1 fruit fly cellular context compared by ENCODE assay signal in the genomic region with DNA sequence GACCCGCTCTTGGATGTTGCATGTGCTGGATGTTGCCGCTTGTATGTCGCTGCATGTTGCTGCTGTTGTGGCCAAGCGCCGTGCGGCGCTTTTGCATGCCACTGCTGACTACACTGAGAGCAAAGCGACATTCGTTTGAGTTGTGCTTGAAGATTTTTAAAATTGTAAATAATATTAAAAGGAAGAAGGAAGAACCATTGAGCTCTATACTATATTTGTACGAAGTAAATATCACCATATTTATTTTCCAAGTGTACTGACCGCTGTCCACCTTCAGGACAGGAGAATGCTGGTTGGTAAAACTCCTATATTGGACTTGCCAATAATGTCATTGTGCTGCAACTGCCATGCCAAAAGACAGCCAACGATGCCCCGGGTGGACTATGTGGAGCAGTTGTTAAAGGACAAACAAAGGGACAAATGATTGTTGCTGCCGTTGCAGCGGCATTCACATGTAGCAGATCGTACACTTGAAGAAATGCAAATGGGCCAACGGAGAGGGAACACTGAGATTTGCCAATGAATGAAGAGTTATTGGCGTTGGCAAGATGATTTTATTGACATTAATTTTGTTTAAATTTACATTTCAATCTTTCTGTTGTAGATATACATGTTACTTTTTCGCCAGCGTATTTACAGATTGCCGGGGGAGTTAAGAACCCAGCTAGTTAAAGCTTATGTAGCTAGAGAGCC.
TF ChIP-seq lines count a peak whose summit lies in the region.

No protein-coding gene starts in this region.

TF ChIP-seq in whole organism, prepupa, 60 proteins besides CTCF, POLR2A, EP300 and RAD21 (continued from another document):
- TF ChIP-seq Smox (GFP tag; optimal IDR thresholded peaks at IDR 0.05; lab: Kevin White, UChicago) (peak; percentile 24), Sox15 (GFP tag; optimal IDR thresholded peaks at IDR 0.05; lab: Kevin White, UChicago) (peak; percentile 12), net (GFP tag; optimal IDR thresholded peaks at IDR 0.05; lab: Kevin White, UChicago) (peak; percentile 42), Sox102F (GFP tag; optimal IDR thresholded peaks at IDR 0.05; lab: Kevin White, UChicago) (peak; percentile 25), dac (GFP tag; optimal IDR thresholded peaks at IDR 0.05; lab: Kevin White, UChicago) (peak; percentile 52), Hr38 (GFP tag; optimal IDR thresholded peaks at IDR 0.05; lab: Kevin White, UChicago) (no peak), Gug (GFP tag; IDR thresholded peaks at IDR 0.05; lab: Robert Waterston, UW) (peak; percentile 32; the same call in 1 of the 2 replicates), CG6792 (GFP tag; optimal IDR thresholded peaks at IDR 0.05; lab: Kevin White, UChicago) (peak; percentile 39), acj6 (GFP tag; optimal IDR thresholded peaks at IDR 0.05; lab: Kevin White, UChicago) (peak; percentile 60), fd85E (GFP tag; optimal IDR thresholded peaks at IDR 0.05; lab: Kevin White, UChicago) (no peak), svp (GFP tag; lab: Kevin White, UChicago) (peak; percentile 63), CG9139 (GFP tag; optimal IDR thresholded peaks at IDR 0.05; lab: Kevin White, UChicago) (peak; percentile 60), salr (GFP tag; optimal IDR thresholded peaks at IDR 0.05; lab: Kevin White, UChicago) (peak; percentile 21 to 64), CG7368 (GFP tag; optimal IDR thresholded peaks at IDR 0.05; lab: Kevin White, UChicago) (peak; percentile 19), CG16779 (tag; optimal IDR thresholded peaks at IDR 0.05; lab: Kevin White, UChicago) (no peak), CG6854 (GFP tag; optimal IDR thresholded peaks at IDR 0.05; lab: Kevin White, UChicago) (no peak), CG3919 (GFP tag; optimal IDR thresholded peaks at IDR 0.05; lab: Kevin White, UChicago) (peak; percentile 37), achi (GFP tag; optimal IDR thresholded peaks at IDR 0.05; lab: Kevin White, UChicago) (peak; percentile 63), CG10669 (GFP tag; optimal IDR thresholded peaks at IDR 0.05; lab: Kevin White, UChicago) (peak; percentile 71), eg (GFP tag; IDR thresholded peaks at IDR 0.05; lab: Robert Waterston, UW) (peak; percentile 87), CG15336 (GFP tag; IDR thresholded peaks at IDR 0.05; lab: Robert Waterston, UW) (peak; percentile 73), Hr39 (GFP tag; optimal IDR thresholded peaks at IDR 0.05; lab: Kevin White, UChicago) (peak; percentile 19), Met (GFP tag; optimal IDR thresholded peaks at IDR 0.05; lab: Kevin White, UChicago) (peak; percentile 66), CG8119 (GFP tag; IDR thresholded peaks at IDR 0.05; lab: Robert Waterston, UW) (peak; percentile 79), CG3032 (tag; optimal IDR thresholded peaks at IDR 0.05; lab: Kevin White, UChicago) (peak; percentile 65), CG8319 (GFP tag; optimal IDR thresholded peaks at IDR 0.05; lab: Kevin White, UChicago) (no peak), CG11294 (GFP tag; IDR thresholded peaks at IDR 0.05; lab: Robert Waterston, UW) (peak; percentile 46), CG10631 (GFP tag; optimal IDR thresholded peaks at IDR 0.05; lab: Kevin White, UChicago) (peak; percentile 53), Lpt (GFP tag; optimal IDR thresholded peaks at IDR 0.05; lab: Kevin White, UChicago) (peak; percentile 30), lz (GFP tag; optimal IDR thresholded peaks at IDR 0.05; lab: Kevin White, UChicago) (peak; percentile 59), Blimp-1 (GFP tag; optimal IDR thresholded peaks at IDR 0.05; lab: Kevin White, UChicago) (no peak), CG1621 (tag; optimal IDR thresholded peaks at IDR 0.05; lab: Kevin White, UChicago) (peak; percentile 62), CG34406 (GFP tag; optimal IDR thresholded peaks at IDR 0.05; lab: Kevin White, UChicago) (peak; percentile 43), Ets21C (GFP tag; optimal IDR thresholded peaks at IDR 0.05; lab: Kevin White, UChicago) (no peak), CG4318 (GFP tag; optimal IDR thresholded peaks at IDR 0.05; lab: Kevin White, UChicago) (peak; percentile 73)
TF ChIP-seq in whole organism, prepupa: peak in this region for 48.
